Fruit fly (Drosophila melanogaster) whole organism, embryonic: ENCODE data around the gene CG31275.

ENCODE experiments used
- Atf3 ChIP-seq: fragments of 200-800 bp; sonication (Bioruptor generic); optimal IDR thresholded peaks from 3 replicates; lab custom pipeline; 2016; ENCODE audit warnings: missing biosample characterization, missing genetic modification characterization
- Bdp1 ChIP-seq: fragments of 200-800 bp; sonication (Bioruptor generic); optimal IDR thresholded peaks from 3 replicates; lab custom pipeline; 2016; ENCODE audit warnings: missing biosample characterization, missing genetic modification characterization
- CG10654 ChIP-seq: fragments of 200-800 bp; sonication (Bioruptor generic); optimal IDR thresholded peaks from 2 replicates; lab custom pipeline; 2016; ENCODE audit warnings: missing biosample characterization, missing genetic modification characterization
- CG12236 ChIP-seq: fragments of 200-800 bp; sonication (Bioruptor generic); optimal IDR thresholded peaks from 2 replicates; lab custom pipeline; 2016; ENCODE audit warnings: missing biosample characterization, missing genetic modification characterization
- CG15601 ChIP-seq: fragments of 200-800 bp; sonication (Bioruptor generic); optimal IDR thresholded peaks from 3 replicates; lab custom pipeline; 2019; ENCODE audit warnings: missing biosample characterization, mild to moderate bottlenecking, missing genetic modification characterization, moderate library complexity
- CG1647 ChIP-seq: fragments of 200-800 bp; sonication (Bioruptor generic); optimal IDR thresholded peaks from 3 replicates; lab custom pipeline; 2016; ENCODE audit warnings: missing biosample characterization, missing genetic modification characterization
- CG18262 ChIP-seq: fragments of 200-800 bp; optimal IDR thresholded peaks from 3 replicates; lab custom pipeline; 2019; ENCODE audit warnings: missing biosample characterization, mild to moderate bottlenecking, missing genetic modification characterization, moderate library complexity
- CG30020 ChIP-seq: fragments of 200-800 bp; optimal IDR thresholded peaks from 2 replicates; lab custom pipeline; 2019; ENCODE audit warnings: missing biosample characterization, mild to moderate bottlenecking, missing genetic modification characterization, moderate library complexity
- CG31365 ChIP-seq: fragments of 200-800 bp; sonication (Bioruptor generic); optimal IDR thresholded peaks from 2 replicates; lab custom pipeline; 2018; ENCODE audit warnings: missing biosample characterization, mild to moderate bottlenecking, missing genetic modification characterization
- CG3281 ChIP-seq: fragments of 200-800 bp; sonication (Bioruptor generic); optimal IDR thresholded peaks from 3 replicates; lab custom pipeline; 2017; ENCODE audit warnings: missing biosample characterization, mild to moderate bottlenecking, missing genetic modification characterization
- CG3847 ChIP-seq: fragments of 200-800 bp; sonication (Bioruptor generic); IDR thresholded peaks from 2 replicates; pipeline ENCODE4 v1.3.6; 2022; ENCODE audit warnings: missing biosample characterization, missing genetic modification characterization
- CG3995 ChIP-seq: fragments of 200-800 bp; sonication (Bioruptor generic); optimal IDR thresholded peaks from 3 replicates; lab custom pipeline; 2016; ENCODE audit warnings: missing biosample characterization, missing genetic modification characterization
- CG6272 ChIP-seq: fragments of 200-800 bp; sonication (Bioruptor generic); IDR thresholded peaks from 2 replicates; pipeline ENCODE4 v1.3.6; 2022; ENCODE audit warnings: missing biosample characterization, missing genetic modification characterization
- CG6765 ChIP-seq: fragments of 200-800 bp; sonication (Bioruptor generic); optimal IDR thresholded peaks from 3 replicates; lab custom pipeline; 2017; ENCODE audit warnings: missing biosample characterization, mild to moderate bottlenecking, missing genetic modification characterization
- CG7987 ChIP-seq: fragments of 200-800 bp; sonication (Bioruptor generic); optimal IDR thresholded peaks from 2 replicates; lab custom pipeline; 2018; ENCODE audit warnings: missing biosample characterization, mild to moderate bottlenecking, missing genetic modification characterization, moderate library complexity
- CG8290 ChIP-seq, 3 experiments: fragments of 200-800 bp; sonication (Bioruptor generic); optimal IDR thresholded peaks; 2 replicates each; lab custom pipeline; 2016 to 2019; ENCODE audit warnings: missing biosample characterization in 3 of 3, missing genetic modification characterization in 3 of 3, mild to moderate bottlenecking in 2 of 3, moderate library complexity in 1 of 3
- CG8924 ChIP-seq: fragments of 200-800 bp; optimal IDR thresholded peaks from 3 replicates; lab custom pipeline; 2019; ENCODE audit warnings: missing biosample characterization, mild to moderate bottlenecking, missing genetic modification characterization, moderate library complexity
- Dbx ChIP-seq: fragments of 200-800 bp; sonication (Bioruptor generic); IDR thresholded peaks from 3 replicates; pipeline ENCODE4 v1.3.6; 2022; ENCODE audit warnings: missing biosample characterization, missing genetic modification characterization
- Deaf1 ChIP-seq: fragments of 200-800 bp; optimal IDR thresholded peaks from 3 replicates; lab custom pipeline; 2019; ENCODE audit warnings: missing biosample characterization, mild to moderate bottlenecking, missing genetic modification characterization, moderate library complexity
- HLH4C ChIP-seq: fragments of 200-800 bp; sonication (Bioruptor generic); IDR thresholded peaks from 3 replicates; pipeline ENCODE4 v1.3.6; 2022; ENCODE audit warnings: missing biosample characterization, missing genetic modification characterization; ENCODE audit not compliant: partially characterized antibody
- NFAT ChIP-seq: fragments of 200-800 bp; sonication (Bioruptor generic); IDR thresholded peaks from 2 replicates; pipeline ENCODE4 v1.3.6; 2022; ENCODE audit warnings: missing biosample characterization, missing genetic modification characterization
- Tbp ChIP-seq: fragments of >200 bp; optimal IDR thresholded peaks from 2 replicates; lab custom pipeline; 2018; ENCODE audit warnings: missing biosample characterization, missing genetic modification characterization
- abd-A ChIP-seq: fragments of 200-800 bp; sonication (Bioruptor generic); optimal IDR thresholded peaks from 3 replicates; lab custom pipeline; 2019; ENCODE audit warnings: missing biosample characterization, mild to moderate bottlenecking, missing genetic modification characterization, moderate library complexity
- ase ChIP-seq: fragments of 200-800 bp; sonication (Bioruptor generic); IDR thresholded peaks from 3 replicates; pipeline ENCODE4 v1.3.6; 2022; ENCODE audit warnings: missing biosample characterization, missing genetic modification characterization
- ato ChIP-seq: fragments of 200-800 bp; sonication (Bioruptor generic); IDR thresholded peaks from 2 replicates; pipeline ENCODE4 v1.3.6; 2022; ENCODE audit warnings: missing biosample characterization, missing genetic modification characterization; ENCODE audit not compliant: partially characterized antibody
- bbx ChIP-seq: fragments of 200-800 bp; sonication (Bioruptor generic); IDR thresholded peaks from 2 replicates; pipeline ENCODE4 v1.3.6; 2022; ENCODE audit warnings: missing biosample characterization, missing genetic modification characterization; ENCODE audit not compliant: partially characterized antibody
- bigmax ChIP-seq: fragments of 200-800 bp; sonication (Bioruptor generic); optimal IDR thresholded peaks from 2 replicates; lab custom pipeline; 2018; ENCODE audit warnings: missing biosample characterization, mild to moderate bottlenecking, missing genetic modification characterization
- caup ChIP-seq: fragments of 200-800 bp; sonication (Bioruptor generic); optimal IDR thresholded peaks from 3 replicates; lab custom pipeline; 2017; ENCODE audit warnings: missing biosample characterization, mild to moderate bottlenecking, missing genetic modification characterization, moderate library complexity; ENCODE audit not compliant: severe bottlenecking
- en ChIP-seq: fragments of 200-800 bp; sonication (Bioruptor generic); optimal IDR thresholded peaks from 2 replicates; lab custom pipeline; 2016; ENCODE audit warnings: missing biosample characterization, missing genetic modification characterization
- fd3F ChIP-seq: fragments of 200-800 bp; sonication (Bioruptor generic); optimal IDR thresholded peaks from 2 replicates; lab custom pipeline; 2018; ENCODE audit warnings: missing biosample characterization, mild to moderate bottlenecking, missing genetic modification characterization, moderate library complexity
- ftz-f1 ChIP-seq: fragments of 200-800 bp; sonication (Bioruptor generic); optimal IDR thresholded peaks from 2 replicates; lab custom pipeline; 2016; ENCODE audit warnings: missing biosample characterization, missing genetic modification characterization
- gcm2 ChIP-seq: fragments of 200-800 bp; sonication (Bioruptor generic); optimal IDR thresholded peaks from 2 replicates; lab custom pipeline; 2016; ENCODE audit warnings: missing biosample characterization, missing genetic modification characterization
- lilli ChIP-seq: fragments of 200-800 bp; sonication (Bioruptor generic); optimal IDR thresholded peaks from 3 replicates; lab custom pipeline; 2016; ENCODE audit warnings: missing biosample characterization, missing genetic modification characterization
- nom ChIP-seq: fragments of 200-800 bp; sonication (Bioruptor generic); optimal IDR thresholded peaks from 2 replicates; lab custom pipeline; 2017; ENCODE audit warnings: missing biosample characterization, missing genetic modification characterization, mild to moderate bottlenecking, moderate library complexity, missing genetic modification reagents
- otp ChIP-seq: fragments of 200-800 bp; sonication (Bioruptor generic); IDR thresholded peaks from 3 replicates; pipeline ENCODE4, ENCODE4 v1.3.6; 2022; ENCODE audit warnings: missing biosample characterization, missing genetic modification characterization
- psq ChIP-seq: fragments of 200-800 bp; sonication (Bioruptor generic); optimal IDR thresholded peaks from 2 replicates; lab custom pipeline; 2017; ENCODE audit warnings: missing biosample characterization, missing genetic modification characterization
- sd ChIP-seq: fragments of 200-800 bp; sonication (Bioruptor generic); optimal IDR thresholded peaks from 3 replicates; lab custom pipeline; 2018; ENCODE audit warnings: missing biosample characterization, mild to moderate bottlenecking, missing genetic modification characterization, moderate library complexity
- sens ChIP-seq: fragments of 200-800 bp; sonication (Bioruptor generic); peaks from one replicate; lab custom pipeline; 2016; ENCODE audit warnings: missing biosample characterization, missing genetic modification characterization
- sna ChIP-seq: fragments of 200-800 bp; sonication (Bioruptor generic); IDR thresholded peaks from 2 replicates; pipeline ENCODE4 v1.3.6; 2022; ENCODE audit warnings: missing biosample characterization, missing genetic modification characterization; ENCODE audit not compliant: partially characterized antibody
- sr ChIP-seq: fragments of 200-800 bp; sonication (Bioruptor generic); IDR thresholded peaks from 3 replicates; pipeline ENCODE4 v1.3.6; 2022; ENCODE audit warnings: missing biosample characterization, missing genetic modification characterization
- yki ChIP-seq: fragments of >200 bp; optimal IDR thresholded peaks from 3 replicates; lab custom pipeline; 2018

CG31275 gene

dm6 chr3R:16793935-16794589 lies 42.9 kb upstream of the CG31275 start (continued):
- TF ChIP-seq CG15601 (peak; percentile 26), otp (GFP tag; lab: Robert Waterston, UW) (no peak), Tbp (GFP tag; lab: Kevin White, UChicago) (no peak), sd (no peak), NFAT (GFP tag; lab: Robert Waterston, UW) (no peak), en (GFP tag; lab: Kevin White, UChicago) (no peak), yki (lab: Kevin White, UChicago) (no peak), CG12236 (GFP tag; lab: Kevin White, UChicago) (no peak), CG3995 (no peak), CG3847 (GFP tag; lab: Robert Waterston, UW) (peak; percentile 40; the same call in 1 of the 2 replicates), Atf3 (GFP tag; lab: Kevin White, UChicago) (no peak), sna (GFP tag; lab: Robert Waterston, UW) (no peak), bigmax (GFP tag; lab: Kevin White, UChicago) (no peak), ftz-f1 (GFP tag; lab: Kevin White, UChicago) (no peak), lilli (GFP tag; lab: Kevin White, UChicago) (peak; percentile 67), caup (peak; percentile 64), CG31365 (tag; lab: Kevin White, UChicago) (no peak), fd3F (GFP tag; lab: Kevin White, UChicago) (peak; percentile 13), psq (GFP tag; lab: Kevin White, UChicago) (no peak), CG1647 (GFP tag; lab: Kevin White, UChicago) (no peak), CG30020 (tag; lab: Kevin White, UChicago) (no peak), Bdp1 (GFP tag; lab: Kevin White, UChicago) (no peak), CG8924 (tag; lab: Kevin White, UChicago) (peak; percentile 74), nom (GFP tag; lab: Kevin White, UChicago) (no peak), CG7987 (GFP tag; lab: Kevin White, UChicago) (peak; percentile 26), CG10654 (GFP tag; lab: Kevin White, UChicago) (peak; percentile 24), sens (peak; percentile 92), ato (no peak), CG8290 (GFP tag; optimal IDR thresholded peaks at IDR 0.05; lab: Kevin White, UChicago) (no peak), CG8290 (tag; optimal IDR thresholded peaks at IDR 0.05; lab: Kevin White, UChicago) (no peak), bbx (GFP tag; lab: Robert Waterston, UW) (no peak), CG18262 (peak; percentile 78), gcm2 (GFP tag; lab: Kevin White, UChicago) (no peak), ase (no peak)

DNA sequence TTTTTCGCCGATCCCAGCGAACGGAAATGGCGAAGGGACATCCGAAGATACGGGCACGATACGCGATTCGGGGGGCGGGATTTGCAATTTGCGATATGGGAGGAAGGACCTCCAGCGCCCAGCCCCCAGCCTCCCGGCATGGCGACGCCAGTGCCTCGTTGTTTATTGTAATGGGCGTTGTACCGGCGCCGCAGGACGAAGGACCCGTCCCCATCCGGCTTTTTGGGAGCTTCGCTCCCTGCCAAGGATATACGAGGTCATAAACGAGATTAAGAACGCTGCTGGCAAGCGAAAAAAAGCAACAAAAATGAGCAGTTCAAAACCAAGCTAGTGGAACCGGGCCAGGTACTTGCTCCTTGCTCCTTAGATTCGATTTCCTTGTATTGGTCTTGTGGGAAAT lies 41.5 kb upstream of the CG31275 start:
- TF ChIP-seq CG6765 (GFP tag; lab: Kevin White, UChicago) (no peak), CG3281 (GFP tag; lab: Kevin White, UChicago) (no peak), HLH4C (0 out of 3 replicates have a peak, but pooled peaks have one; percentile 14), abd-A (peak; percentile 90)

- peak; percentile 32 for TF ChIP-seq Deaf1
- TF ChIP-seq sr (GFP tag; lab: Robert Waterston, UW), result 0 out of 3 replicates have a peak, but pooled peaks have one; percentile 24
- no peak for TF ChIP-seq Dbx (GFP tag; lab: Robert Waterston, UW)
- peak; percentile 22; the same call in 1 of the 2 replicates for TF ChIP-seq CG6272 (GFP tag; lab: Robert Waterston, UW)
- peak; percentile 98 for TF ChIP-seq abd-A
These were observed 40.5 kb upstream of the CG31275 start for dm6 chr3R:16791619-16792018.
